Worm (Caenorhabditis elegans): ENCODE measurements around the gene nas-37.

DNA sequence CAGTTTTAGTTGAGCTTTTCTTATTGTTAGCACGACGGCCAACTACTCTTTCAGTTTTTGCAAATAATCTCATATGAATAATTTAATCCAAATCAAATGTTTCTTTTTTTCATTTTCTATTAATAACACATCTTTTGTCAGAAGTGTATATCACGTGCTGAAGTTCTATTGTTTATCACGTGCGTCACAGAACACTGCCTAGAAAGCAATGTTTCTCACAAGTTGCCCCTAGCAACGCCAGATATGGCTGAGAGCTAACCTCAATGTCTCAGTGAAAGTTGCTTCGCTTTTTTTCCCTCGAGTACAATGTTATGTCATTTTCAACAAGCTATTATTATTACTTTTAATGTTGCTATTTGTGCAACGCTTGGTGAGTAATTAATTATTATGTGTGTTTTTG, 20.9 kb downstream of the nas-37 start:
- no peak for TF ChIP-seq snpc-4 (tag; optimal IDR thresholded peaks at IDR 0.05)
- no peak for TF ChIP-seq lsy-2 (tag; optimal IDR thresholded peaks at IDR 0.05)
- TF ChIP-seq nhr-12 (tag; optimal IDR thresholded peaks at IDR 0.05): no peak
- no peak for TF ChIP-seq unc-98 (GFP tag; IDR thresholded peaks at IDR 0.05)
- TF ChIP-seq ces-1 (GFP tag; optimal IDR thresholded peaks at IDR 0.05): no peak
- no peak for TF ChIP-seq mdl-1 (tag; optimal IDR thresholded peaks at IDR 0.05)
- TF ChIP-seq fos-1 (tag; optimal IDR thresholded peaks at IDR 0.05): no peak
- TF ChIP-seq zip-4 (GFP tag; optimal IDR thresholded peaks at IDR 0.05): no peak
- TF ChIP-seq unc-62 (GFP tag; optimal IDR thresholded peaks at IDR 0.05): no peak
- TF ChIP-seq fkh-10 (GFP tag; optimal IDR thresholded peaks at IDR 0.05): peak; percentile 8
- TF ChIP-seq elt-3 (tag; optimal IDR thresholded peaks at IDR 0.05): no peak
- no peak for TF ChIP-seq ztf-4 (tag; optimal IDR thresholded peaks at IDR 0.05)
